Fruit fly (Drosophila melanogaster): ENCODE measurements around the gene anchor.

DNA sequence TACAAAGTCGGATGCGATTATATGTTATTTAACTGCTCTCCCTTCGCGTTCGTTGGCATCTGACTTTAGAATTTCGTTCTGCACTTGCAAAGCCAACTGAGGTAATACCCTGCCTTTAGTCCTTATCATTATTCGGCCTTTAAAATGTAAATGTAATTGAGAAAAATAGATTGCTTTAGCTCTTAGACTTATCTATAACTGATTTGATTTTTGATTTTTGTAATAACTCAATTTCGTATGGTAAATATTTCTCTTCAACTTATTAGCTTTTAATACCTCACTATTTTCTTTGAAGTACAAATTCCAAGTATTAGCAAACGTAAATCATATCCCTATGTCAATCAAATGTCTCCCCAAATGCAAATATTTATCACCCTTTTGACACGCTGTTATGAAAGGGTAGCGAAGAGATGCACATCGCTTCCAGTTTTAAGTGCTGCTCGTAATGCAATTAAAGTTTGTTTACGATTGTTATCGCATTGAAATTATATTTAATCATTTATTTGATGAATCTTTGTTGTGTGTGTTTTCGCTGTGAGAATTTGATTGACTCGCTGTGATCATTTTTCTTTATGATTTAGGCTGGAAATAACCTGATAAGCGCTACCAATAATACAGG lies 2.7 kb downstream of the anchor start:
- TF ChIP-seq ovo (GFP tag; optimal IDR thresholded peaks at IDR 0.05) = no peak
- TF ChIP-seq kay (GFP tag; ENCODE audit: borderline replicate concordance) = peak; percentile 57
- no peak for TF ChIP-seq Crg-1 (GFP tag; optimal IDR thresholded peaks at IDR 0.05)
- TF ChIP-seq cnc (optimal IDR thresholded peaks at IDR 0.05) = no peak
- TF ChIP-seq CG33017 (tag; optimal IDR thresholded peaks at IDR 0.05) = no peak
- TF ChIP-seq CG11617 (GFP tag; optimal IDR thresholded peaks at IDR 0.05) = peak; percentile 1
